Worm (Caenorhabditis elegans): ENCODE results near the gene obr-2.
"Not testable (repeated sequence)": the region's sequence is repeated elsewhere in the genome, so short reads cannot be mapped to it uniquely, and the experiment has no call there.

ce11 chrV:15036769-15037168, 22.7 kb upstream of the obr-2 start, which contains the start of gene melo-3:
- TF ChIP-seq ceh-82 (tag; optimal IDR thresholded peaks at IDR 0.05); egl-13 (tag; optimal IDR thresholded peaks at IDR 0.05); alr-1 (tag; optimal IDR thresholded peaks at IDR 0.05; ENCODE audit: borderline replicate concordance); blmp-1 (tag; optimal IDR thresholded peaks at IDR 0.05); dpl-1 (GFP tag; optimal IDR thresholded peaks at IDR 0.05); skn-1 (tag; optimal IDR thresholded peaks at IDR 0.05); C34B4.2 (tag; optimal IDR thresholded peaks at IDR 0.05); nhr-84 (tag; optimal IDR thresholded peaks at IDR 0.05); ceh-88 (GFP tag; IDR thresholded peaks at IDR 0.05); mab-9 (GFP tag; IDR thresholded peaks at IDR 0.05): not testable (repeated sequence)
